Worm (Caenorhabditis elegans): ENCODE measurements around the gene prx-3.

- TF ChIP-seq sptf-1 (tag; optimal IDR thresholded peaks at IDR 0.05) (no peak), unc-62 (GFP tag; optimal IDR thresholded peaks at IDR 0.05) (no peak), ceh-43 (GFP tag; optimal IDR thresholded peaks at IDR 0.05) (no peak), nhr-28 (tag; optimal IDR thresholded peaks at IDR 0.05) (no peak), lin-13 (tag; optimal IDR thresholded peaks at IDR 0.05) (no peak), elt-3 (tag; optimal IDR thresholded peaks at IDR 0.05) (no peak), nhr-12 (tag; optimal IDR thresholded peaks at IDR 0.05) (no peak), sem-2 (GFP tag; optimal IDR thresholded peaks at IDR 0.05) (no peak), M03D4.4 (tag; optimal IDR thresholded peaks at IDR 0.05) (no peak)
These were observed 19.7 kb downstream of the prx-3 start, which contains the start of gene C15H9.5 for ce11 chrX:6093046-6093445.

Data from whole organism, mixed stage, embryonic.